Fruit fly (Drosophila melanogaster) whole organism, embryonic: ENCODE results near the gene Golgin84.

Source experiments
- Ada2b ChIP-seq: fragments of 200-800 bp; sonication (Bioruptor generic); IDR thresholded peaks from 2 replicates; pipeline ENCODE4 v1.3.6; 2022; ENCODE audit warnings: missing biosample characterization, missing genetic modification characterization
- Aef1 ChIP-seq: fragments of 200-800 bp; sonication (Bioruptor generic); IDR thresholded peaks from 3 replicates; pipeline ENCODE4 v1.3.6; 2022; ENCODE audit warnings: missing biosample characterization, missing genetic modification characterization
- B-H1 ChIP-seq: fragments of 200-800 bp; sonication (Bioruptor generic); IDR thresholded peaks from 3 replicates; pipeline ENCODE4 v1.3.6; 2022; ENCODE audit warnings: missing biosample characterization, missing genetic modification characterization
- BEAF-32 ChIP-seq: fragments of 200-800 bp; sonication (Bioruptor generic); optimal IDR thresholded peaks from 3 replicates; lab custom pipeline; 2017; ENCODE audit warnings: missing biosample characterization, missing genetic modification characterization, mild to moderate bottlenecking, moderate library complexity, missing genetic modification reagents
- CG10267 ChIP-seq: fragments of 200-800 bp; sonication (Bioruptor generic); optimal IDR thresholded peaks from 2 replicates; lab custom pipeline; 2018; ENCODE audit warnings: missing biosample characterization, mild to moderate bottlenecking, missing genetic modification characterization, moderate library complexity
- CG12155 ChIP-seq: fragments of 200-800 bp; sonication (Bioruptor generic); optimal IDR thresholded peaks from 3 replicates; lab custom pipeline; 2016; ENCODE audit warnings: missing biosample characterization, missing genetic modification characterization
- CG12744 ChIP-seq: fragments of 200-800 bp; sonication (Bioruptor generic); optimal IDR thresholded peaks from 2 replicates; lab custom pipeline; 2016; ENCODE audit warnings: missing biosample characterization, missing genetic modification characterization
- CG14050 ChIP-seq: fragments of 200-800 bp; sonication (Bioruptor generic); IDR thresholded peaks from 3 replicates; pipeline ENCODE4 v1.3.6; 2022; ENCODE audit warnings: missing biosample characterization, missing genetic modification characterization
- CG14441 ChIP-seq: fragments of 200-800 bp; sonication (Bioruptor generic); IDR thresholded peaks from 2 replicates; pipeline ENCODE4 v1.3.6; 2022; ENCODE audit warnings: missing biosample characterization, missing genetic modification characterization
- CG15269 ChIP-seq: fragments of 200-800 bp; sonication (Bioruptor generic); optimal IDR thresholded peaks from 2 replicates; lab custom pipeline; 2018; ENCODE audit warnings: missing biosample characterization, mild to moderate bottlenecking, missing genetic modification characterization, moderate library complexity
- CG15514 ChIP-seq: fragments of 200-800 bp; sonication (Bioruptor generic); optimal IDR thresholded peaks from 3 replicates; lab custom pipeline; 2017; ENCODE audit warnings: missing biosample characterization, missing genetic modification characterization, mild to moderate bottlenecking, moderate library complexity, missing genetic modification reagents
- CG1603 ChIP-seq: fragments of 200-800 bp; sonication (Bioruptor generic); optimal IDR thresholded peaks from 2 replicates; lab custom pipeline; 2019; ENCODE audit warnings: missing biosample characterization, mild to moderate bottlenecking, missing genetic modification characterization, moderate library complexity
- CG17328 ChIP-seq: fragments of 200-800 bp; sonication (Bioruptor generic); IDR thresholded peaks from 2 replicates; pipeline ENCODE4 v1.3.6; 2022; ENCODE audit warnings: missing biosample characterization, missing genetic modification characterization
- CG17361 ChIP-seq: fragments of 200-800 bp; sonication (Bioruptor generic); IDR thresholded peaks from 3 replicates; pipeline ENCODE4 v1.3.6; 2022; ENCODE audit warnings: missing biosample characterization, missing genetic modification characterization
- CG1792 ChIP-seq: fragments of 200-800 bp; sonication (Bioruptor generic); optimal IDR thresholded peaks from 2 replicates; lab custom pipeline; 2016; ENCODE audit warnings: missing biosample characterization, missing genetic modification characterization
- CG30020 ChIP-seq: fragments of 200-800 bp; optimal IDR thresholded peaks from 2 replicates; lab custom pipeline; 2019; ENCODE audit warnings: missing biosample characterization, mild to moderate bottlenecking, missing genetic modification characterization, moderate library complexity
- CG30403 ChIP-seq: fragments of 200-800 bp; sonication (Bioruptor generic); optimal IDR thresholded peaks from 3 replicates; lab custom pipeline; 2016; ENCODE audit warnings: missing biosample characterization, missing genetic modification characterization
- CG30431 ChIP-seq: fragments of 200-800 bp; sonication (Bioruptor generic); optimal IDR thresholded peaks from 2 replicates; lab custom pipeline; 2017; ENCODE audit warnings: missing biosample characterization, missing genetic modification characterization
- CG3163 ChIP-seq: fragments of 200-800 bp; sonication (Bioruptor generic); optimal IDR thresholded peaks from 3 replicates; lab custom pipeline; 2016; ENCODE audit warnings: missing biosample characterization, missing genetic modification characterization
- CG4707 ChIP-seq: fragments of 200-800 bp; sonication (Bioruptor generic); optimal IDR thresholded peaks from 2 replicates; lab custom pipeline; 2018; ENCODE audit warnings: missing biosample characterization, mild to moderate bottlenecking, missing genetic modification characterization, moderate library complexity
- CG6791 ChIP-seq: fragments of 200-800 bp; sonication (Bioruptor generic); IDR thresholded peaks from 3 replicates; pipeline ENCODE4 v1.3.6; 2022; ENCODE audit warnings: missing biosample characterization, missing genetic modification characterization; ENCODE audit not compliant: partially characterized antibody
- CG7963 ChIP-seq: fragments of 200-800 bp; sonication (Bioruptor generic); IDR thresholded peaks from 3 replicates; pipeline ENCODE4 v1.3.6; 2022; ENCODE audit warnings: missing biosample characterization, missing genetic modification characterization; ENCODE audit not compliant: partially characterized antibody
- CG9876 ChIP-seq: fragments of 200-800 bp; sonication (Bioruptor generic); optimal IDR thresholded peaks from 2 replicates; lab custom pipeline; 2016; ENCODE audit warnings: missing biosample characterization, missing genetic modification characterization
- CG9932 ChIP-seq: fragments of 200-800 bp; sonication (Bioruptor generic); IDR thresholded peaks from 2 replicates; pipeline ENCODE4 v1.3.6; 2022; ENCODE audit warnings: missing biosample characterization, missing genetic modification characterization
- Dad ChIP-seq: fragments of 200-800 bp; sonication (Bioruptor generic); optimal IDR thresholded peaks from 3 replicates; lab custom pipeline; 2016; ENCODE audit warnings: missing biosample characterization, missing genetic modification characterization
- Ets97D ChIP-seq: fragments of 200-800 bp; sonication (Bioruptor generic); optimal IDR thresholded peaks from 3 replicates; lab custom pipeline; 2016; ENCODE audit warnings: missing biosample characterization, missing genetic modification characterization
- Mad ChIP-seq: fragments of 200-800 bp; sonication (Bioruptor generic); optimal IDR thresholded peaks from 2 replicates; lab custom pipeline; 2016; ENCODE audit warnings: missing biosample characterization, missing genetic modification characterization
- Sin3A ChIP-seq: fragments of >200 bp; optimal IDR thresholded peaks from 2 replicates; lab custom pipeline; 2018
- al ChIP-seq: fragments of 200-800 bp; sonication (Bioruptor generic); IDR thresholded peaks from 2 replicates; pipeline ENCODE4 v1.3.6; 2022; ENCODE audit warnings: missing biosample characterization, missing genetic modification characterization
- az2 ChIP-seq: fragments of 200-800 bp; sonication (Bioruptor generic); optimal IDR thresholded peaks from 3 replicates; lab custom pipeline; 2016; ENCODE audit warnings: missing biosample characterization, missing genetic modification characterization
- bab2 ChIP-seq: fragments of 200-800 bp; sonication (Bioruptor generic); optimal IDR thresholded peaks from 2 replicates; lab custom pipeline; 2016; ENCODE audit warnings: missing biosample characterization, missing genetic modification characterization
- cg ChIP-seq: fragments of 200-800 bp; sonication (Bioruptor generic); optimal IDR thresholded peaks from 3 replicates; lab custom pipeline; 2019; ENCODE audit warnings: missing biosample characterization, mild to moderate bottlenecking, missing genetic modification characterization, moderate library complexity
- emc ChIP-seq: fragments of 200-800 bp; sonication (Bioruptor generic); optimal IDR thresholded peaks from 2 replicates; lab custom pipeline; 2016; ENCODE audit warnings: missing biosample characterization, missing genetic modification characterization
- ewg ChIP-seq: fragments of 200-800 bp; sonication (Bioruptor generic); optimal IDR thresholded peaks from 3 replicates; lab custom pipeline; 2017; ENCODE audit warnings: mild to moderate bottlenecking, missing biosample characterization, missing genetic modification reagents, missing genetic modification characterization
- fu2 ChIP-seq: fragments of 200-800 bp; sonication (Bioruptor generic); optimal IDR thresholded peaks from 2 replicates; lab custom pipeline; 2016; ENCODE audit warnings: missing biosample characterization, missing genetic modification characterization
- her ChIP-seq: fragments of 200-800 bp; sonication (Bioruptor generic); optimal IDR thresholded peaks from 2 replicates; lab custom pipeline; 2016; ENCODE audit warnings: missing biosample characterization, missing genetic modification characterization
- klu ChIP-seq: fragments of 200-800 bp; sonication (Bioruptor generic); IDR thresholded peaks from 2 replicates; pipeline ENCODE4 v1.3.6; 2022; ENCODE audit warnings: missing biosample characterization, missing genetic modification characterization
- lbe ChIP-seq: fragments of 200-800 bp; sonication (Bioruptor generic); optimal IDR thresholded peaks from 2 replicates; lab custom pipeline; 2016; ENCODE audit warnings: missing biosample characterization, mild to moderate bottlenecking, missing genetic modification characterization
- luna ChIP-seq: fragments of 200-800 bp; sonication (Bioruptor generic); optimal IDR thresholded peaks from 2 replicates; lab custom pipeline; 2016; ENCODE audit warnings: missing biosample characterization, missing genetic modification characterization
- nerfin-1 ChIP-seq: fragments of 200-800 bp; sonication (Bioruptor generic); optimal IDR thresholded peaks from 3 replicates; lab custom pipeline; 2019; ENCODE audit warnings: missing biosample characterization, mild to moderate bottlenecking, missing genetic modification characterization, moderate library complexity
- nerfin-2 ChIP-seq: fragments of 200-800 bp; sonication (Bioruptor generic); IDR thresholded peaks from 2 replicates; pipeline ENCODE4 v1.3.6; 2022; ENCODE audit warnings: missing biosample characterization, missing genetic modification characterization; ENCODE audit not compliant: partially characterized antibody
- nmo ChIP-seq: fragments of 200-800 bp; sonication (Bioruptor generic); optimal IDR thresholded peaks from 2 replicates; lab custom pipeline; 2018; ENCODE audit warnings: missing biosample characterization, mild to moderate bottlenecking, missing genetic modification characterization, moderate library complexity
- p53 ChIP-seq: fragments of 200-800 bp; sonication (Bioruptor generic); optimal IDR thresholded peaks from 2 replicates; lab custom pipeline; 2016; ENCODE audit warnings: missing biosample characterization, missing genetic modification characterization
- peb ChIP-seq: fragments of 200-800 bp; sonication (Bioruptor generic); IDR thresholded peaks from 2 replicates; pipeline ENCODE4 v1.3.6; 2022; ENCODE audit warnings: missing biosample characterization, missing genetic modification characterization
- phol ChIP-seq: fragments of 200-800 bp; sonication (Bioruptor generic); optimal IDR thresholded peaks from 3 replicates; lab custom pipeline; 2018; ENCODE audit warnings: missing biosample characterization, mild to moderate bottlenecking, missing genetic modification characterization, moderate library complexity
- ranshi ChIP-seq: fragments of 200-800 bp; sonication (Bioruptor generic); IDR thresholded peaks from 2 replicates; pipeline ENCODE4 v1.3.6; 2022; ENCODE audit warnings: missing biosample characterization, missing genetic modification characterization
- scrt ChIP-seq: fragments of 200-800 bp; sonication (Bioruptor generic); optimal IDR thresholded peaks from 2 replicates; lab custom pipeline; 2018; ENCODE audit warnings: missing biosample characterization, mild to moderate bottlenecking, missing genetic modification characterization, moderate library complexity
- sens-2 ChIP-seq: fragments of 200-800 bp; sonication (Bioruptor generic); IDR thresholded peaks from 2 replicates; pipeline ENCODE4 v1.3.6; 2022; ENCODE audit warnings: missing biosample characterization, missing genetic modification characterization
- sug ChIP-seq: fragments of 200-800 bp; optimal IDR thresholded peaks from 2 replicates; lab custom pipeline; 2019; ENCODE audit warnings: missing biosample characterization, mild to moderate bottlenecking, missing genetic modification characterization, moderate library complexity
- tio ChIP-seq: fragments of 200-800 bp; sonication (Bioruptor generic); optimal IDR thresholded peaks from 2 replicates; lab custom pipeline; 2017; ENCODE audit warnings: missing biosample characterization, missing genetic modification characterization, inconsistent platforms
- tx ChIP-seq: fragments of 200-800 bp; sonication (Bioruptor generic); optimal IDR thresholded peaks from 2 replicates; lab custom pipeline; 2016; ENCODE audit warnings: missing biosample characterization, missing genetic modification characterization

Golgin84 gene

dm6 chr3R:24333182-24333808, 24.4 kb downstream of the Golgin84 start, which contains the start of the genes Rrp5 and Dis3 (continued):
- TF ChIP-seq nerfin-1: no peak
- TF ChIP-seq CG12744: no peak
- TF ChIP-seq p53: peak; percentile 65
- no peak for TF ChIP-seq sug
- no peak for TF ChIP-seq CG14050
- TF ChIP-seq Sin3A: peak; percentile 81
- peak; percentile 14 for TF ChIP-seq CG3163 (GFP tag; lab: Kevin White, UChicago)
- TF ChIP-seq CG17361 (GFP tag; lab: Robert Waterston, UW): no peak
- peak; percentile 96 for TF ChIP-seq her (GFP tag; lab: Kevin White, UChicago)
- TF ChIP-seq B-H1: no peak
- TF ChIP-seq peb (GFP tag; lab: Robert Waterston, UW): no peak
- TF ChIP-seq Aef1 (GFP tag; lab: Robert Waterston, UW): no peak
- peak; percentile 32; the same call in 1 of the 2 replicates for TF ChIP-seq Ada2b (GFP tag; lab: Robert Waterston, UW)
- peak; percentile 18 for TF ChIP-seq emc (GFP tag; lab: Kevin White, UChicago)
- peak; percentile 66 for TF ChIP-seq nmo (GFP tag; lab: Kevin White, UChicago)
- peak; percentile 22 for TF ChIP-seq CG12155
- TF ChIP-seq tx (GFP tag; lab: Kevin White, UChicago): peak; percentile 17
- no peak for TF ChIP-seq CG10267 (tag; lab: Kevin White, UChicago)
- no peak for TF ChIP-seq ewg (GFP tag; lab: Kevin White, UChicago)
- no peak for TF ChIP-seq CG7963 (GFP tag; lab: Robert Waterston, UW)
- peak; percentile 94 for TF ChIP-seq CG30020 (tag; lab: Kevin White, UChicago)
- TF ChIP-seq ranshi (GFP tag; lab: Robert Waterston, UW): no peak
- TF ChIP-seq CG4707 (GFP tag; lab: Kevin White, UChicago): no peak
- peak; percentile 57 for TF ChIP-seq CG9876
- 0 out of 2 replicates have a peak, but pooled peaks have one; percentile 10 for TF ChIP-seq al
- TF ChIP-seq nerfin-2 (GFP tag; lab: Robert Waterston, UW): no peak
- TF ChIP-seq Ets97D (GFP tag; lab: Kevin White, UChicago): peak; percentile 81
- TF ChIP-seq CG1603 (tag; lab: Kevin White, UChicago): peak; percentile 94
- TF ChIP-seq CG1792 (GFP tag; lab: Kevin White, UChicago): peak; percentile 96
- no peak for TF ChIP-seq luna
- no peak for TF ChIP-seq CG15269 (tag; lab: Kevin White, UChicago)
- TF ChIP-seq CG6791 (GFP tag; lab: Robert Waterston, UW): peak; percentile 66; the same call in 2 of the 3 replicates
- peak; percentile 24 for TF ChIP-seq CG30403 (GFP tag; lab: Kevin White, UChicago)
- TF ChIP-seq fu2 (GFP tag; lab: Kevin White, UChicago): peak; percentile 38
- TF ChIP-seq az2 (GFP tag; lab: Kevin White, UChicago): no peak
- peak; percentile 36 for TF ChIP-seq Mad (GFP tag; lab: Kevin White, UChicago)
- no peak for TF ChIP-seq klu (GFP tag; lab: Robert Waterston, UW)
- TF ChIP-seq sens-2 (GFP tag; lab: Robert Waterston, UW): peak; percentile 52
- TF ChIP-seq CG17328 (GFP tag; lab: Robert Waterston, UW): peak; percentile 46; the same call in 1 of the 2 replicates
- peak; percentile 85 for TF ChIP-seq CG15514 (GFP tag; lab: Kevin White, UChicago)
- peak; percentile 74 for TF ChIP-seq phol (tag; lab: Kevin White, UChicago)
- TF ChIP-seq CG9932 (GFP tag; lab: Robert Waterston, UW): peak; percentile 77
- TF ChIP-seq CG14441 (GFP tag; lab: Robert Waterston, UW): peak; percentile 30; the same call in 1 of the 2 replicates
- TF ChIP-seq BEAF-32 (GFP tag; lab: Kevin White, UChicago): peak; percentile 61
- no peak for TF ChIP-seq scrt
- TF ChIP-seq lbe (GFP tag; lab: Kevin White, UChicago): no peak
- TF ChIP-seq CG30431 (GFP tag; lab: Kevin White, UChicago): no peak
- no peak for TF ChIP-seq bab2 (GFP tag; lab: Kevin White, UChicago)
- TF ChIP-seq Dad (GFP tag; lab: Kevin White, UChicago): peak; percentile 19
- TF ChIP-seq cg (GFP tag; lab: Kevin White, UChicago): no peak
- TF ChIP-seq tio: no peak
